Fruit fly (Drosophila melanogaster): ENCODE data around the gene Zip99C.
A peak's percentile ranks its signal among the peaks of the same experiment; 100 is the strongest.

Gene Zip99C

DNA sequence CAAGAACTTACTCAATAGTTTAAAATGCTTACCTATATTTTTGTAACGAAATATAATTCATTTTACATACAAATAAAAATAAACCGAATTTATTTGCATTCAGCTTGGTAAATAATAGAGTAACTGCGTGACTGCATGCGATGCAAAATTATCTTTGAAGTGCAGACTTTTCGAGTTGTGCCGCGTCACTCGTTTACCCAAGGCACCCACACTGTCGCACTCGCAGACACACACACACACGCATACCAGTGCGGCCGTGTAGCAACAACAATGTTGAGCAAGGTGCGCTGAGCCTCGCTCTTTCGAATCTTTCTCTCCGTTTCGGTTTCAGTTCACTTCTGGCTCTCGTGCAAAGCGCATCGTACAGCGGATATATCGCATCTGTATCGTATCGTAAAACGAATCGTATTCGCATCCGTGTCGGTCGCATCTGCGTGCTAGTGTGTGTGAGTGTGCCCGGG is 8.1 kb upstream of the Zip99C start, which contains the start of gene CG31038 (continued):
- TF ChIP-seq CG7745 (tag; optimal IDR thresholded peaks at IDR 0.05) (no peak), psq (GFP tag; optimal IDR thresholded peaks at IDR 0.05) (no peak), pros (GFP tag; optimal IDR thresholded peaks at IDR 0.05) (peak; percentile 34), pzg (GFP tag; optimal IDR thresholded peaks at IDR 0.05) (no peak), CG13775 (GFP tag; optimal IDR thresholded peaks at IDR 0.05) (no peak), hbn (GFP tag; IDR thresholded peaks at IDR 0.05; ENCODE audit: partially characterized antibody) (no peak), tio (GFP tag; optimal IDR thresholded peaks at IDR 0.05) (no peak), CG8765 (GFP tag; IDR thresholded peaks at IDR 0.05) (peak; percentile 37; the same call in 1 of the 2 replicates), CG3163 (GFP tag; optimal IDR thresholded peaks at IDR 0.05) (peak; percentile 79), Hr3 (GFP tag; optimal IDR thresholded peaks at IDR 0.05) (no peak), Antp (GFP tag; optimal IDR thresholded peaks at IDR 0.05) (no peak), mam (GFP tag; optimal IDR thresholded peaks at IDR 0.05) (no peak), CG12391 (tag; optimal IDR thresholded peaks at IDR 0.05) (no peak), prd (optimal IDR thresholded peaks at IDR 0.05) (no peak), prd (GFP tag; IDR thresholded peaks at IDR 0.05) (no peak; the same call in 2 of the 3 replicates), Atf-2 (GFP tag; optimal IDR thresholded peaks at IDR 0.05) (no peak), TFAM (GFP tag; optimal IDR thresholded peaks at IDR 0.05) (no peak), lilli (GFP tag; optimal IDR thresholded peaks at IDR 0.05) (no peak), ems (GFP tag; optimal IDR thresholded peaks at IDR 0.05) (no peak), rib (GFP tag; IDR thresholded peaks at IDR 0.05) (peak; percentile 59; the same call in 1 of the 2 replicates), CG3995 (GFP tag; optimal IDR thresholded peaks at IDR 0.05) (no peak), Mad (GFP tag; optimal IDR thresholded peaks at IDR 0.05) (no peak), Vsx1 (GFP tag; optimal IDR thresholded peaks at IDR 0.05) (no peak), tx (GFP tag; optimal IDR thresholded peaks at IDR 0.05) (no peak), nom (GFP tag; optimal IDR thresholded peaks at IDR 0.05) (peak; percentile 77), zfh1 (GFP tag; IDR thresholded peaks at IDR 0.05) (peak; percentile 55; the same call in 2 of the 3 replicates), ash1 (GFP tag; optimal IDR thresholded peaks at IDR 0.05) (no peak), phol (tag; optimal IDR thresholded peaks at IDR 0.05) (no peak), da (GFP tag; optimal IDR thresholded peaks at IDR 0.05) (no peak), Gug (GFP tag; IDR thresholded peaks at IDR 0.05) (no peak), CG30020 (tag; optimal IDR thresholded peaks at IDR 0.05) (no peak), insv (GFP tag; optimal IDR thresholded peaks at IDR 0.05) (no peak), CG3065 (GFP tag; optimal IDR thresholded peaks at IDR 0.05) (no peak), Aef1 (GFP tag; IDR thresholded peaks at IDR 0.05) (peak; percentile 66), CG16863 (GFP tag; optimal IDR thresholded peaks at IDR 0.05) (no peak), CG11695 (GFP tag; IDR thresholded peaks at IDR 0.05) (no peak), CG17186 (GFP tag; optimal IDR thresholded peaks at IDR 0.05) (no peak), CG14050 (GFP tag; IDR thresholded peaks at IDR 0.05) (no peak), CG2875 (GFP tag; optimal IDR thresholded peaks at IDR 0.05) (no peak), sima (GFP tag; optimal IDR thresholded peaks at IDR 0.05) (no peak), CG4854 (GFP tag; optimal IDR thresholded peaks at IDR 0.05) (no peak), z (GFP tag; IDR thresholded peaks at IDR 0.05) (peak; percentile 80), h (optimal IDR thresholded peaks at IDR 0.05) (no peak), bab2 (GFP tag; optimal IDR thresholded peaks at IDR 0.05) (no peak), Atf6 (GFP tag; IDR thresholded peaks at IDR 0.05) (no peak), CG17829 (tag; optimal IDR thresholded peaks at IDR 0.05) (peak; percentile 20), Hr51 (GFP tag; optimal IDR thresholded peaks at IDR 0.05) (peak in 1 of 2 experiments; percentile 25), chinmo (GFP tag; IDR thresholded peaks at IDR 0.05; ENCODE audit: partially characterized antibody) (peak; percentile 93; the same call in 3 of the 4 replicates), CG31441 (GFP tag; IDR thresholded peaks at IDR 0.05) (peak; percentile 24), dpn (GFP tag; optimal IDR thresholded peaks at IDR 0.05) (peak in 1 of 2 experiments; percentile 20), Pdp1 (GFP tag; optimal IDR thresholded peaks at IDR 0.05) (no peak), Bgb (GFP tag; IDR thresholded peaks at IDR 0.05; ENCODE audit: partially characterized antibody) (peak; percentile 56)

Data from whole organism, embryonic.